Worm (Caenorhabditis elegans) whole organism, L3 larva: ENCODE data around the gene Y82E9BR.14.
A peak's percentile ranks its signal among the peaks of the same experiment; 100 is the strongest.

Experiments
- R02D3.7 ChIP-seq: fragments of 150-350 bp; optimal IDR thresholded peaks from 2 replicates; lab custom pipeline; 2014; ENCODE audit warnings: missing biosample characterization, missing genetic modification characterization
- ZK546.5 ChIP-seq: sonication (generic microtip); optimal IDR thresholded peaks from 2 replicates; lab custom pipeline; 2017; ENCODE audit warnings: missing biosample characterization, missing genetic modification characterization
- aly-2 ChIP-seq: fragments of 150-350 bp; optimal IDR thresholded peaks from 2 replicates; lab custom pipeline; 2014; ENCODE audit warnings: missing biosample characterization, missing genetic modification characterization
- ama-1 ChIP-seq: fragments of 150-350 bp; optimal IDR thresholded peaks from 2 replicates; lab custom pipeline; 2018
- ceh-16 ChIP-seq: sonication (generic microtip); optimal IDR thresholded peaks from 2 replicates; lab custom pipeline; 2017; ENCODE audit warnings: missing biosample characterization, missing genetic modification characterization
- ceh-28 ChIP-seq: fragments of 150-350 bp; optimal IDR thresholded peaks from 2 replicates; lab custom pipeline; 2014; ENCODE audit warnings: missing biosample characterization, missing genetic modification reagents, missing genetic modification characterization
- ceh-82 ChIP-seq: fragments of 150-350 bp; optimal IDR thresholded peaks from 2 replicates; lab custom pipeline; 2014; ENCODE audit warnings: missing biosample characterization, missing genetic modification characterization
- ceh-9 ChIP-seq: sonication (generic microtip); optimal IDR thresholded peaks from 2 replicates; lab custom pipeline; 2018; ENCODE audit warnings: missing biosample characterization, missing genetic modification characterization
- daf-12 ChIP-seq: fragments of 150-350 bp; optimal IDR thresholded peaks from 2 replicates; lab custom pipeline; 2014; ENCODE audit warnings: missing biosample characterization, missing genetic modification reagents, missing genetic modification characterization
- egl-27 ChIP-seq: sonication (generic microtip); optimal IDR thresholded peaks from 4 replicates; lab custom pipeline; 2017; ENCODE audit warnings: missing biosample characterization, missing genetic modification reagents, missing genetic modification characterization
- egl-5 ChIP-seq: fragments of 150-350 bp; optimal IDR thresholded peaks from 2 replicates; lab custom pipeline; 2017; ENCODE audit warnings: missing biosample characterization, missing genetic modification reagents, missing genetic modification characterization, inconsistent platforms
- elt-1 ChIP-seq: fragments of 150-350 bp; optimal IDR thresholded peaks from 2 replicates; lab custom pipeline; 2014; ENCODE audit warnings: missing biosample characterization, missing genetic modification characterization
- elt-2 ChIP-seq: sonication (generic microtip); optimal IDR thresholded peaks from 2 replicates; lab custom pipeline; 2016; ENCODE audit warnings: missing genetic modification reagents, mild to moderate bottlenecking, missing genetic modification characterization, missing compliant biosample characterization
- elt-3 ChIP-seq, 3 experiments: fragments of 150-350 bp in 1 of 3; sonication (generic microtip) in 2 of 3; optimal IDR thresholded peaks; 2 replicates in 2 of 3; 4 replicates in 1 of 3; lab custom pipeline; 2014 to 2017; ENCODE audit warnings: missing biosample characterization in 3 of 3, missing genetic modification characterization in 3 of 3
- eor-1 ChIP-seq, 2 experiments: fragments of 150-350 bp; optimal IDR thresholded peaks; 2 replicates each; lab custom pipeline; 2014 to 2018; ENCODE audit warnings: missing biosample characterization in 2 of 2, missing genetic modification characterization in 2 of 2
- fkh-10 ChIP-seq: sonication (generic microtip); optimal IDR thresholded peaks from 2 replicates; lab custom pipeline; 2017; ENCODE audit warnings: missing biosample characterization, missing genetic modification reagents, missing genetic modification characterization
- fkh-2 ChIP-seq: fragments of 150-350 bp; optimal IDR thresholded peaks from 2 replicates; lab custom pipeline; 2014; ENCODE audit warnings: missing biosample characterization, missing genetic modification reagents, missing genetic modification characterization
- fos-1 ChIP-seq: fragments of 150-350 bp; optimal IDR thresholded peaks from 2 replicates; lab custom pipeline; 2014; ENCODE audit warnings: missing biosample characterization, missing genetic modification characterization
- hmg-11 ChIP-seq: sonication (generic microtip); optimal IDR thresholded peaks from 2 replicates; lab custom pipeline; 2016; ENCODE audit warnings: missing genetic modification characterization, missing compliant biosample characterization
- jun-1 ChIP-seq: fragments of 150-350 bp; optimal IDR thresholded peaks from 2 replicates; lab custom pipeline; 2014; ENCODE audit warnings: missing biosample characterization, missing genetic modification reagents, missing genetic modification characterization
- lin-15B ChIP-seq: fragments of 150-350 bp; optimal IDR thresholded peaks from 2 replicates; lab custom pipeline; 2014; ENCODE audit warnings: missing biosample characterization, missing genetic modification characterization
- lin-39 ChIP-seq: fragments of 150-350 bp; optimal IDR thresholded peaks from 2 replicates; lab custom pipeline; 2018; ENCODE audit warnings: missing biosample characterization, missing genetic modification reagents, missing genetic modification characterization
- lsy-12 ChIP-seq: sonication (generic microtip); optimal IDR thresholded peaks from 2 replicates; lab custom pipeline; 2016; ENCODE audit warnings: mild to moderate bottlenecking, missing genetic modification characterization, missing compliant biosample characterization
- mdl-1 ChIP-seq: fragments of 150-350 bp; optimal IDR thresholded peaks from 2 replicates; lab custom pipeline; 2014; ENCODE audit warnings: missing biosample characterization, missing genetic modification characterization
- mml-1 ChIP-seq: fragments of 150-350 bp; sonication (generic microtip); optimal IDR thresholded peaks from 3 replicates; lab custom pipeline; 2014; ENCODE audit warnings: missing biosample characterization, missing genetic modification characterization
- nfya-1 ChIP-seq: sonication (generic microtip); optimal IDR thresholded peaks from 2 replicates; lab custom pipeline; 2017; ENCODE audit warnings: missing genetic modification characterization, mild to moderate bottlenecking, missing compliant biosample characterization, antibody characterized with exemption, moderate library complexity; ENCODE audit not compliant: insufficient read depth
- nhr-11 ChIP-seq: fragments of 150-350 bp; optimal IDR thresholded peaks from 2 replicates; lab custom pipeline; 2014; ENCODE audit warnings: missing biosample characterization, missing genetic modification characterization
- nhr-12 ChIP-seq: fragments of 150-350 bp; optimal IDR thresholded peaks from 2 replicates; lab custom pipeline; 2014; ENCODE audit warnings: missing biosample characterization, missing genetic modification characterization
- nhr-23 ChIP-seq: fragments of 150-350 bp; optimal IDR thresholded peaks from 2 replicates; lab custom pipeline; 2014; ENCODE audit warnings: missing biosample characterization, missing genetic modification reagents, missing genetic modification characterization
- nhr-237 ChIP-seq: fragments of 150-350 bp; optimal IDR thresholded peaks from 2 replicates; lab custom pipeline; 2014; ENCODE audit warnings: missing biosample characterization, missing genetic modification characterization
- nhr-25 ChIP-seq: sonication (generic microtip); optimal IDR thresholded peaks from 2 replicates; lab custom pipeline; 2017; ENCODE audit warnings: missing biosample characterization, missing genetic modification characterization
- nhr-28 ChIP-seq: fragments of 150-350 bp; optimal IDR thresholded peaks from 2 replicates; lab custom pipeline; 2014; ENCODE audit warnings: missing biosample characterization, missing genetic modification characterization
- nhr-43 ChIP-seq: sonication (generic microtip); optimal IDR thresholded peaks from 2 replicates; lab custom pipeline; 2016; ENCODE audit warnings: mild to moderate bottlenecking, missing genetic modification characterization, missing compliant biosample characterization; ENCODE audit not compliant: poor library complexity, severe bottlenecking
- nhr-67 ChIP-seq: fragments of 150-350 bp; optimal IDR thresholded peaks from 2 replicates; lab custom pipeline; 2014; ENCODE audit warnings: missing biosample characterization, missing genetic modification characterization
- nhr-76 ChIP-seq: fragments of 150-350 bp; sonication (generic microtip); optimal IDR thresholded peaks from 5 replicates; lab custom pipeline; 2014; ENCODE audit warnings: missing biosample characterization, missing genetic modification characterization
- nhr-77 ChIP-seq: fragments of 150-350 bp; optimal IDR thresholded peaks from 2 replicates; lab custom pipeline; 2014; ENCODE audit warnings: missing biosample characterization, missing genetic modification characterization
- pha-4 ChIP-seq: fragments of 150-350 bp; optimal IDR thresholded peaks from 2 replicates; lab custom pipeline; 2014; ENCODE audit warnings: missing biosample characterization, missing genetic modification reagents, missing genetic modification characterization
- pqm-1 ChIP-seq: fragments of 150-350 bp; optimal IDR thresholded peaks from 2 replicates; lab custom pipeline; 2017; ENCODE audit warnings: missing biosample characterization, missing genetic modification characterization, inconsistent platforms
- sea-2 ChIP-seq: fragments of 150-350 bp; sonication (generic microtip); optimal IDR thresholded peaks from 4 replicates; lab custom pipeline; 2014; ENCODE audit warnings: missing biosample characterization, missing genetic modification reagents, missing genetic modification characterization
- skn-1 ChIP-seq: fragments of 150-350 bp; optimal IDR thresholded peaks from 2 replicates; lab custom pipeline; 2014; ENCODE audit warnings: missing biosample characterization, missing genetic modification characterization
- snpc-4 ChIP-seq: fragments of 150-350 bp; optimal IDR thresholded peaks from 2 replicates; lab custom pipeline; 2014; ENCODE audit warnings: missing biosample characterization, missing genetic modification characterization
- tbx-2 ChIP-seq: sonication (generic microtip); optimal IDR thresholded peaks from 2 replicates; lab custom pipeline; 2016; ENCODE audit warnings: mild to moderate bottlenecking, missing genetic modification characterization, missing compliant biosample characterization
- unc-39 ChIP-seq: sonication (generic microtip); optimal IDR thresholded peaks from 4 replicates; lab custom pipeline; 2017; ENCODE audit warnings: missing biosample characterization, missing genetic modification characterization
- unc-62 ChIP-seq: fragments of 150-350 bp; sonication (generic microtip); optimal IDR thresholded peaks from 4 replicates; lab custom pipeline; 2014; ENCODE audit warnings: missing biosample characterization, missing genetic modification reagents, missing genetic modification characterization
- zag-1 ChIP-seq: fragments of 150-350 bp; optimal IDR thresholded peaks from 2 replicates; lab custom pipeline; 2014; ENCODE audit warnings: missing biosample characterization, missing genetic modification characterization
- ztf-11 ChIP-seq: fragments of 150-350 bp; optimal IDR thresholded peaks from 2 replicates; lab custom pipeline; 2014; ENCODE audit warnings: missing biosample characterization, missing genetic modification characterization
- ztf-4 ChIP-seq: fragments of 150-350 bp; optimal IDR thresholded peaks from 2 replicates; lab custom pipeline; 2014; ENCODE audit warnings: missing biosample characterization, missing genetic modification characterization

The Y82E9BR.14 gene

ce11 chrIII:1419146-1419636, 5.3 kb upstream of the Y82E9BR.14 start, which contains the start of gene Y82E9BR.3:
Y82E9BR.3 (plus strand) TSS chrIII:1419196.
- TF ChIP-seq nhr-23 (tag; lab: Kevin White, UChicago) (no peak), jun-1 (no peak), fkh-2 (tag; lab: Kevin White, UChicago) (no peak), aly-2 (tag; lab: Kevin White, UChicago) (no peak), elt-1 (tag; lab: Kevin White, UChicago) (no peak), pqm-1 (no peak), egl-5 (tag; lab: Kevin White, UChicago) (no peak)

- TF ChIP-seq ceh-16 (tag; lab: Kevin White, UChicago) (peak; percentile 42), ceh-82 (peak; percentile 3), nhr-237 (no peak), fkh-2 (tag; lab: Kevin White, UChicago) (no peak), daf-12 (no peak), nhr-23 (tag; lab: Kevin White, UChicago) (peak; percentile 91), nhr-77 (tag; lab: Kevin White, UChicago) (no peak), nhr-28 (no peak), sea-2 (no peak), mml-1 (tag; lab: Kevin White, UChicago) (no peak), nhr-76 (tag; lab: Kevin White, UChicago) (no peak), pha-4 (tag; lab: Kevin White, UChicago) (peak; percentile 94), lsy-12 (tag; lab: Kevin White, UChicago) (peak; percentile 90), fos-1 (tag; lab: Kevin White, UChicago) (peak; percentile 66), ama-1 (lab: Kevin White, UChicago) (peak; percentile 88), nhr-43 (tag; lab: Kevin White, UChicago) (peak; percentile 60), pqm-1 (no peak), unc-62 (GFP tag; lab: Kevin White, UChicago) (no peak), hmg-11 (tag; lab: Kevin White, UChicago) (peak; percentile 87), snpc-4 (tag; lab: Kevin White, UChicago) (peak; percentile 86), nhr-12 (tag; lab: Kevin White, UChicago) (no peak), lin-15B (tag; lab: Kevin White, UChicago) (peak; percentile 94), eor-1 (tag; optimal IDR thresholded peaks at IDR 0.05; lab: Kevin White, UChicago) (no peak), lin-39 (tag; lab: Kevin White, UChicago) (peak; percentile 98), zag-1 (tag; lab: Kevin White, UChicago) (no peak), nfya-1 (tag; lab: Kevin White, UChicago) (peak; percentile 99), tbx-2 (tag; lab: Kevin White, UChicago) (peak; percentile 55), ZK546.5 (tag; lab: Kevin White, UChicago) (peak; percentile 86), elt-1 (tag; lab: Kevin White, UChicago) (peak; percentile 46), R02D3.7 (tag; lab: Kevin White, UChicago) (peak; percentile 59), fkh-10 (GFP tag; lab: Kevin White, UChicago) (no peak), skn-1 (tag; lab: Kevin White, UChicago) (peak; percentile 30), mdl-1 (tag; lab: Kevin White, UChicago) (peak; percentile 8), ztf-11 (no peak), ztf-4 (tag; lab: Kevin White, UChicago) (no peak), elt-2 (tag; lab: Kevin White, UChicago) (peak; percentile 81), unc-39 (tag; lab: Kevin White, UChicago) (no peak), elt-3 (tag; optimal IDR thresholded peaks at IDR 0.05; lab: Kevin White, UChicago) (peak in 1 of 3 experiments; percentile 58), nhr-25 (tag; lab: Kevin White, UChicago) (peak; percentile 94), ceh-28 (tag; lab: Kevin White, UChicago) (peak; percentile 82), ceh-9 (no peak), aly-2 (tag; lab: Kevin White, UChicago) (no peak), egl-5 (tag; lab: Kevin White, UChicago) (peak; percentile 71), nhr-67 (tag; lab: Kevin White, UChicago) (no peak), egl-27 (peak; percentile 31), nhr-11 (tag; lab: Kevin White, UChicago) (peak; percentile 47), jun-1 (peak; percentile 73)
These were observed 4.8 kb upstream of the Y82E9BR.14 start for ce11 chrIII:1418709-1419108.
